Fruit fly (Drosophila melanogaster) whole organism, embryonic: ENCODE measurements around the gene phtm.
A peak's percentile ranks its signal among the peaks of the same experiment; 100 is the strongest.

Source experiments
- Abd-B ChIP-seq: fragments of 200-800 bp; sonication (Bioruptor generic); optimal IDR thresholded peaks from 2 replicates; lab custom pipeline; 2018; ENCODE audit warnings: missing biosample characterization, mild to moderate bottlenecking, missing genetic modification characterization, moderate library complexity
- Atf3 ChIP-seq: fragments of 200-800 bp; sonication (Bioruptor generic); optimal IDR thresholded peaks from 3 replicates; lab custom pipeline; 2016; ENCODE audit warnings: missing biosample characterization, missing genetic modification characterization
- Blimp-1 ChIP-seq: fragments of 200-800 bp; sonication (Bioruptor generic); optimal IDR thresholded peaks from 3 replicates; lab custom pipeline; 2018; ENCODE audit warnings: missing biosample characterization, missing genetic modification characterization, mild to moderate bottlenecking, moderate library complexity, missing genetic modification reagents
- Bteb2 ChIP-seq: fragments of 200-800 bp; sonication (Bioruptor generic); optimal IDR thresholded peaks from 2 replicates; lab custom pipeline; 2016; ENCODE audit warnings: missing biosample characterization, missing genetic modification characterization
- CG10267 ChIP-seq: fragments of 200-800 bp; sonication (Bioruptor generic); optimal IDR thresholded peaks from 2 replicates; lab custom pipeline; 2018; ENCODE audit warnings: missing biosample characterization, mild to moderate bottlenecking, missing genetic modification characterization, moderate library complexity
- CG10321 ChIP-seq: fragments of 200-800 bp; sonication (Bioruptor generic); IDR thresholded peaks from 2 replicates; pipeline ENCODE4 v1.3.6; 2022; ENCODE audit warnings: missing biosample characterization, missing genetic modification characterization
- CG10959 ChIP-seq: fragments of 200-800 bp; sonication (Bioruptor generic); IDR thresholded peaks from 2 replicates; pipeline ENCODE4 v1.3.6; 2022; ENCODE audit warnings: missing biosample characterization, missing genetic modification characterization
- CG11398 ChIP-seq: fragments of 200-800 bp; sonication (Bioruptor generic); optimal IDR thresholded peaks from 2 replicates; lab custom pipeline; 2016; ENCODE audit warnings: missing biosample characterization, missing genetic modification characterization
- CG12104 ChIP-seq: fragments of 200-800 bp; sonication (Bioruptor generic); optimal IDR thresholded peaks from 3 replicates; lab custom pipeline; 2016; ENCODE audit warnings: missing biosample characterization, missing genetic modification characterization
- CG12744 ChIP-seq: fragments of 200-800 bp; sonication (Bioruptor generic); optimal IDR thresholded peaks from 2 replicates; lab custom pipeline; 2016; ENCODE audit warnings: missing biosample characterization, missing genetic modification characterization
- CG15011 ChIP-seq: fragments of 200-800 bp; sonication (Bioruptor generic); optimal IDR thresholded peaks from 3 replicates; lab custom pipeline; 2018; ENCODE audit warnings: missing biosample characterization, mild to moderate bottlenecking, missing genetic modification characterization
- CG1602 ChIP-seq: fragments of 200-800 bp; sonication (Bioruptor generic); optimal IDR thresholded peaks from 3 replicates; lab custom pipeline; 2016; ENCODE audit warnings: missing biosample characterization, missing genetic modification characterization
- CG17912 ChIP-seq: fragments of 200-800 bp; sonication (Bioruptor generic); optimal IDR thresholded peaks from 2 replicates; lab custom pipeline; 2018; ENCODE audit warnings: missing biosample characterization, mild to moderate bottlenecking, missing genetic modification characterization
- CG2678 ChIP-seq: fragments of 200-800 bp; sonication (Bioruptor generic); optimal IDR thresholded peaks from 3 replicates; lab custom pipeline; 2019; ENCODE audit warnings: missing biosample characterization, mild to moderate bottlenecking, missing genetic modification characterization, moderate library complexity
- CG31441 ChIP-seq: fragments of 200-800 bp; sonication (Bioruptor generic); IDR thresholded peaks from 2 replicates; pipeline ENCODE4 v1.3.6; 2022; ENCODE audit warnings: missing biosample characterization, missing genetic modification characterization
- CG4360 ChIP-seq: fragments of 200-800 bp; sonication (Bioruptor generic); IDR thresholded peaks from 2 replicates; pipeline ENCODE4 v1.3.6; 2022; ENCODE audit warnings: missing biosample characterization, missing genetic modification characterization
- CG5245 ChIP-seq: fragments of 200-800 bp; sonication (Bioruptor generic); optimal IDR thresholded peaks from 3 replicates; lab custom pipeline; 2016; ENCODE audit warnings: missing biosample characterization, missing genetic modification characterization
- CG6791 ChIP-seq: fragments of 200-800 bp; sonication (Bioruptor generic); IDR thresholded peaks from 3 replicates; pipeline ENCODE4 v1.3.6; 2022; ENCODE audit warnings: missing biosample characterization, missing genetic modification characterization; ENCODE audit not compliant: partially characterized antibody
- CG9876 ChIP-seq: fragments of 200-800 bp; sonication (Bioruptor generic); optimal IDR thresholded peaks from 2 replicates; lab custom pipeline; 2016; ENCODE audit warnings: missing biosample characterization, missing genetic modification characterization
- CoRest ChIP-seq: fragments of 200-800 bp; sonication (Bioruptor generic); optimal IDR thresholded peaks from 3 replicates; lab custom pipeline; 2018; ENCODE audit warnings: missing biosample characterization, mild to moderate bottlenecking, missing genetic modification characterization, moderate library complexity
- D19A ChIP-seq: fragments of 200-800 bp; optimal IDR thresholded peaks from 3 replicates; lab custom pipeline; 2019; ENCODE audit warnings: missing biosample characterization, mild to moderate bottlenecking, missing genetic modification characterization, moderate library complexity
- Dad ChIP-seq: fragments of 200-800 bp; sonication (Bioruptor generic); optimal IDR thresholded peaks from 3 replicates; lab custom pipeline; 2016; ENCODE audit warnings: missing biosample characterization, missing genetic modification characterization
- Dek ChIP-seq: fragments of 200-800 bp; sonication (Bioruptor generic); optimal IDR thresholded peaks from 3 replicates; lab custom pipeline; 2019; ENCODE audit warnings: missing biosample characterization, mild to moderate bottlenecking, missing genetic modification characterization, moderate library complexity
- Dfd ChIP-seq, 2 experiments: fragments of >200 bp; optimal IDR thresholded peaks; 2 replicates each; lab custom pipeline; 2017; ENCODE audit warnings: missing biosample characterization in 2 of 2, missing genetic modification characterization in 2 of 2
- Fer1 ChIP-seq: fragments of 200-800 bp; sonication (Bioruptor generic); optimal IDR thresholded peaks from 2 replicates; lab custom pipeline; 2017; ENCODE audit warnings: missing biosample characterization, mild to moderate bottlenecking, missing genetic modification characterization
- Fer3 ChIP-seq: fragments of 200-800 bp; sonication (Bioruptor generic); optimal IDR thresholded peaks from 2 replicates; lab custom pipeline; 2018; ENCODE audit warnings: missing biosample characterization, mild to moderate bottlenecking, missing genetic modification characterization, moderate library complexity
- Hey ChIP-seq: fragments of 200-800 bp; sonication (Bioruptor generic); optimal IDR thresholded peaks from 3 replicates; lab custom pipeline; 2018; ENCODE audit warnings: missing biosample characterization, mild to moderate bottlenecking, missing genetic modification characterization
- MBD-R2 ChIP-seq: fragments of 200-800 bp; sonication (Bioruptor generic); IDR thresholded peaks from 2 replicates; pipeline ENCODE4 v1.3.6; 2022; ENCODE audit warnings: missing biosample characterization, missing genetic modification characterization
- MTF-1 ChIP-seq: fragments of 200-800 bp; sonication (Bioruptor generic); optimal IDR thresholded peaks from 2 replicates; lab custom pipeline; 2018; ENCODE audit warnings: missing biosample characterization, mild to moderate bottlenecking, missing genetic modification characterization, borderline replicate concordance
- Med ChIP-seq: fragments of 200-800 bp; sonication (Bioruptor generic); peaks from one replicate; lab custom pipeline; 2016; ENCODE audit warnings: missing biosample characterization, missing genetic modification characterization, mild to moderate bottlenecking, inconsistent platforms, moderate library complexity
- Nf-YA ChIP-seq: fragments of 200-800 bp; sonication (Bioruptor generic); IDR thresholded peaks from 2 replicates; pipeline ENCODE4 v1.3.6; 2022; ENCODE audit warnings: missing biosample characterization, missing genetic modification characterization
- Optix ChIP-seq: fragments of 200-800 bp; sonication (Bioruptor generic); IDR thresholded peaks from 3 replicates; pipeline ENCODE4 v1.3.6; 2022; ENCODE audit warnings: missing biosample characterization, missing genetic modification characterization
- Poxn ChIP-seq: fragments of 200-800 bp; sonication (Bioruptor generic); IDR thresholded peaks from 2 replicates; pipeline ENCODE4 v1.3.6; 2022; ENCODE audit warnings: missing biosample characterization, missing genetic modification characterization
- Rfx ChIP-seq: fragments of 200-800 bp; sonication (Bioruptor generic); IDR thresholded peaks from 2 replicates; pipeline ENCODE4 v1.3.6; 2022; ENCODE audit warnings: missing biosample characterization, missing genetic modification characterization
- Usf ChIP-seq: fragments of 200-800 bp; sonication (Bioruptor generic); optimal IDR thresholded peaks from 2 replicates; lab custom pipeline; 2017; ENCODE audit warnings: missing genotype, missing biosample characterization, missing genetic modification characterization
- Xbp1 ChIP-seq: fragments of 200-800 bp; sonication (Bioruptor generic); optimal IDR thresholded peaks from 3 replicates; lab custom pipeline; 2016; ENCODE audit warnings: missing biosample characterization, mild to moderate bottlenecking, missing genetic modification characterization
- al ChIP-seq: fragments of 200-800 bp; sonication (Bioruptor generic); IDR thresholded peaks from 2 replicates; pipeline ENCODE4 v1.3.6; 2022; ENCODE audit warnings: missing biosample characterization, missing genetic modification characterization
- chif ChIP-seq, 2 experiments: fragments of 200-800 bp; sonication (Bioruptor generic); optimal IDR thresholded peaks; 3 replicates each; lab custom pipeline; 2016; ENCODE audit warnings: missing biosample characterization in 2 of 2, missing genetic modification characterization in 2 of 2
- ci ChIP-seq: fragments of 200-800 bp; sonication (Bioruptor generic); IDR thresholded peaks from 3 replicates; pipeline ENCODE4 v1.3.6; 2022; ENCODE audit warnings: missing biosample characterization, missing genetic modification characterization
- danr ChIP-seq: fragments of 200-800 bp; sonication (Bioruptor generic); IDR thresholded peaks from 2 replicates; pipeline ENCODE4 v1.3.6; 2022; ENCODE audit warnings: missing biosample characterization, missing genetic modification characterization
- dati ChIP-seq: fragments of 200-800 bp; sonication (Bioruptor generic); IDR thresholded peaks from 2 replicates; pipeline ENCODE4 v1.3.6; 2022; ENCODE audit warnings: missing biosample characterization, missing genetic modification characterization
- dysf ChIP-seq: fragments of 200-800 bp; sonication (Bioruptor generic); IDR thresholded peaks from 3 replicates; pipeline ENCODE4 v1.3.6; 2022; ENCODE audit warnings: missing biosample characterization, missing genetic modification characterization
- ems ChIP-seq: fragments of 200-800 bp; sonication (Bioruptor generic); optimal IDR thresholded peaks from 3 replicates; lab custom pipeline; 2016; ENCODE audit warnings: missing biosample characterization, missing genetic modification characterization
- lilli ChIP-seq: fragments of 200-800 bp; sonication (Bioruptor generic); optimal IDR thresholded peaks from 3 replicates; lab custom pipeline; 2016; ENCODE audit warnings: missing biosample characterization, missing genetic modification characterization
- lola ChIP-seq, 3 experiments: fragments of >200 bp in 2 of 3; fragments of 200-800 bp in 1 of 3; sonication (Bioruptor generic) in 1 of 3; optimal IDR thresholded peaks; 2 replicates each; lab custom pipeline; 2017 to 2019; ENCODE audit warnings: missing biosample characterization in 3 of 3, missing genetic modification characterization in 3 of 3, mild to moderate bottlenecking in 1 of 3, moderate library complexity in 1 of 3
- mld ChIP-seq: fragments of 200-800 bp; sonication (Bioruptor generic); IDR thresholded peaks from 3 replicates; pipeline ENCODE4 v1.3.6; 2022; ENCODE audit warnings: missing biosample characterization, missing genetic modification characterization; ENCODE audit not compliant: partially characterized antibody
- oc ChIP-seq: fragments of 200-800 bp; sonication (Bioruptor generic); optimal IDR thresholded peaks from 2 replicates; lab custom pipeline; 2018; ENCODE audit warnings: missing biosample characterization, mild to moderate bottlenecking, missing genetic modification characterization, moderate library complexity
- odd ChIP-seq: fragments of 200-800 bp; sonication (Bioruptor generic); optimal IDR thresholded peaks from 2 replicates; lab custom pipeline; 2017; ENCODE audit warnings: missing biosample characterization, mild to moderate bottlenecking, missing genetic modification characterization
- salm ChIP-seq: fragments of 200-800 bp; sonication (Bioruptor generic); optimal IDR thresholded peaks from 2 replicates; lab custom pipeline; 2018; ENCODE audit warnings: missing biosample characterization, mild to moderate bottlenecking, missing genetic modification characterization
- scrt ChIP-seq: fragments of 200-800 bp; sonication (Bioruptor generic); optimal IDR thresholded peaks from 2 replicates; lab custom pipeline; 2018; ENCODE audit warnings: missing biosample characterization, mild to moderate bottlenecking, missing genetic modification characterization, moderate library complexity
- trh ChIP-seq: fragments of 200-800 bp; sonication (Bioruptor generic); optimal IDR thresholded peaks from 2 replicates; lab custom pipeline; 2016; ENCODE audit warnings: missing biosample characterization, missing genetic modification characterization

phtm gene

DNA sequence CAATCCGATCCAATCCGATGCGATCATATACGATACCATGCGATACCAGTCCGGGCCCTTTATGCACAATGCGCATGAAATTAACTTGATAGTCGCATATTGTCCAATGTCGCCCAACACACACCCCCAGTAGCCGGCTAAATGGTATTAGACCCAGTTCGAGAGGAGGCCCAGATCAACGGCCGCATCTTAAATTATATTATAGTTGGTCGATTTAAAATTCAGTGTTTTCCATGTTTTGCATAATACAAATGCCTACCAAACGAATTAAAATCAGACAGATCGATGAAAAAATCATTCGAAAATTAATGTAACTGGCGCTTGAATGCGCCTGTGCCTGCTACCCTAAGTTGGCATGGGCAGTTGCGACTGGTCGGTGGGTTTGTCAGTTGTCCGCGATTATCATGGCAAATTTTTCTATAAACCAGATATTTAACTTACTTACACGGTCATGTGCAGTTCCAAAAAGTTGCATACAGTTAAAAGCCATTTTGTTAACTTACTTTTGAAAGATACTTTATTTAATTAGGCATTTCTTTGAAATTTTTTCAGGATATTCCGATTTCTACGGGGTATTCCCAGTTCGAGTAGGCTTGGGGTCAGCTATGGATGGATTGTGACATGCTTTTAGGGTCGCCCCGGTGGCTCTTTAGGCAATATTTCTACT, 15.6 kb upstream of the phtm start (continued):
- TF ChIP-seq CG17912 (GFP tag; lab: Kevin White, UChicago) (no peak), Poxn (GFP tag; lab: Robert Waterston, UW) (no peak), mld (no peak), oc (tag; lab: Kevin White, UChicago) (no peak), CG4360 (no peak), D19A (tag; lab: Kevin White, UChicago) (no peak), Dad (no peak), CG2678 (tag; lab: Kevin White, UChicago) (peak; percentile 49), Dek (no peak), Dfd (GFP tag; optimal IDR thresholded peaks at IDR 0.05; lab: Kevin White, UChicago) (no peak), Abd-B (GFP tag; lab: Kevin White, UChicago) (peak; percentile 39), Hey (tag; lab: Kevin White, UChicago) (no peak), MTF-1 (GFP tag; lab: Kevin White, UChicago) (no peak), Rfx (GFP tag; lab: Robert Waterston, UW) (peak; percentile 29; the same call in 1 of the 2 replicates), CG6791 (GFP tag; lab: Robert Waterston, UW) (no peak), al (no peak), CG15011 (GFP tag; lab: Kevin White, UChicago) (no peak), Nf-YA (GFP tag; lab: Robert Waterston, UW) (no peak), CG1602 (GFP tag; lab: Kevin White, UChicago) (peak; percentile 7), CG11398 (GFP tag; lab: Kevin White, UChicago) (no peak), CG12104 (GFP tag; lab: Kevin White, UChicago) (no peak), scrt (GFP tag; lab: Kevin White, UChicago) (no peak), Atf3 (GFP tag; lab: Kevin White, UChicago) (no peak), trh (GFP tag; lab: Kevin White, UChicago) (no peak), CG9876 (GFP tag; lab: Kevin White, UChicago) (no peak), odd (GFP tag; lab: Kevin White, UChicago) (no peak), dati (GFP tag; lab: Robert Waterston, UW) (no peak), MBD-R2 (GFP tag; lab: Robert Waterston, UW) (no peak), CG10267 (tag; lab: Kevin White, UChicago) (no peak), CG12744 (GFP tag; lab: Kevin White, UChicago) (no peak), Fer3 (tag; lab: Kevin White, UChicago) (no peak), Xbp1 (peak; percentile 31), CG10321 (GFP tag; lab: Robert Waterston, UW) (no peak), chif (GFP tag; optimal IDR thresholded peaks at IDR 0.05; lab: Kevin White, UChicago) (no peak), Usf (GFP tag; lab: Kevin White, UChicago) (no peak), CG10959 (no peak), Optix (GFP tag; lab: Robert Waterston, UW) (no peak), lilli (GFP tag; lab: Kevin White, UChicago) (no peak), Bteb2 (GFP tag; lab: Kevin White, UChicago) (no peak), CG31441 (GFP tag; lab: Robert Waterston, UW) (peak; percentile 37; the same call in 1 of the 2 replicates), Fer1 (no peak), salm (tag; lab: Kevin White, UChicago) (no peak), CoRest (tag; lab: Kevin White, UChicago) (peak; percentile 59), ems (no peak), Med (GFP tag; lab: Kevin White, UChicago) (peak; percentile 32), CG5245 (GFP tag; lab: Kevin White, UChicago) (no peak), dysf (peak; percentile 70), Blimp-1 (GFP tag; lab: Kevin White, UChicago) (peak; percentile 4), ci (GFP tag; lab: Robert Waterston, UW) (no peak), danr (GFP tag; lab: Robert Waterston, UW) (0 out of 2 replicates have a peak, but pooled peaks have one; percentile 17), lola (GFP tag; optimal IDR thresholded peaks at IDR 0.05; lab: Kevin White, UChicago) (no peak)
